Worm (Caenorhabditis elegans) whole organism, late embryonic: ENCODE results near the gene F56D6.13.

Experiments used
- C08G9.2 ChIP-seq: sonication (generic microtip); optimal IDR thresholded peaks from 2 replicates; lab custom pipeline; 2016; ENCODE audit warnings: mild to moderate bottlenecking, missing genetic modification characterization, moderate library complexity, missing compliant biosample characterization
- C38D4.7 ChIP-seq: fragments of 200-800 bp; sonication (Bioruptor generic); optimal IDR thresholded peaks from 2 replicates; lab custom pipeline; 2018; ENCODE audit warnings: mild to moderate bottlenecking, missing genetic modification characterization, moderate library complexity, missing compliant biosample characterization
- K02D7.2 ChIP-seq: sonication (generic microtip); optimal IDR thresholded peaks from 2 replicates; lab custom pipeline; 2017; ENCODE audit warnings: mild to moderate bottlenecking, missing genetic modification characterization, missing compliant biosample characterization
- T23F11.4 ChIP-seq: fragments of 200-800 bp; sonication (Bioruptor generic); optimal IDR thresholded peaks from 2 replicates; lab custom pipeline; 2018; ENCODE audit warnings: mild to moderate bottlenecking, missing genetic modification characterization, missing compliant biosample characterization
- Y22D7AL.16 ChIP-seq: sonication (generic microtip); optimal IDR thresholded peaks from 2 replicates; lab custom pipeline; 2016; ENCODE audit warnings: missing genetic modification characterization, missing compliant biosample characterization
- ahr-1 ChIP-seq: sonication (generic microtip); optimal IDR thresholded peaks from 2 replicates; lab custom pipeline; 2016; ENCODE audit warnings: missing genetic modification characterization, missing compliant biosample characterization
- ceh-14 ChIP-seq: sonication (generic microtip); optimal IDR thresholded peaks from 2 replicates; lab custom pipeline; 2016; ENCODE audit warnings: missing genotype, missing genetic modification characterization, missing compliant biosample characterization
- ceh-19 ChIP-seq: fragments of 200-800 bp; sonication (Bioruptor generic); optimal IDR thresholded peaks from 2 replicates; lab custom pipeline; 2018; ENCODE audit warnings: mild to moderate bottlenecking, missing genetic modification characterization, missing compliant biosample characterization
- ceh-31 ChIP-seq: sonication (generic microtip); optimal IDR thresholded peaks from 2 replicates; lab custom pipeline; 2016; ENCODE audit warnings: missing genetic modification characterization, missing compliant biosample characterization
- ceh-34 ChIP-seq: sonication (generic microtip); optimal IDR thresholded peaks from 2 replicates; lab custom pipeline; 2016; ENCODE audit warnings: mild to moderate bottlenecking, missing genetic modification characterization, missing compliant biosample characterization
- ceh-48 ChIP-seq: sonication (generic microtip); optimal IDR thresholded peaks from 2 replicates; lab custom pipeline; 2016; ENCODE audit warnings: missing genetic modification characterization, inconsistent platforms, missing compliant biosample characterization
- elt-2 ChIP-seq: sonication (generic microtip); optimal IDR thresholded peaks from 2 replicates; lab custom pipeline; 2016; ENCODE audit warnings: missing genetic modification reagents, missing genetic modification characterization, missing compliant biosample characterization
- eyg-1 ChIP-seq: sonication (generic microtip); optimal IDR thresholded peaks from 2 replicates; lab custom pipeline; 2016; ENCODE audit warnings: missing genotype, missing genetic modification characterization, missing compliant biosample characterization
- fax-1 ChIP-seq: sonication (generic microtip); optimal IDR thresholded peaks from 2 replicates; lab custom pipeline; 2016; ENCODE audit warnings: missing genotype, missing genetic modification characterization, missing compliant biosample characterization
- fkh-10 ChIP-seq: fragments of 150-350 bp; optimal IDR thresholded peaks from 2 replicates; lab custom pipeline; 2014; ENCODE audit warnings: missing biosample characterization, missing genetic modification reagents, missing genetic modification characterization
- fkh-6 ChIP-seq: sonication (generic microtip); optimal IDR thresholded peaks from 2 replicates; lab custom pipeline; 2016; ENCODE audit warnings: missing genetic modification characterization, missing compliant biosample characterization
- hlh-15 ChIP-seq: sonication (generic microtip); optimal IDR thresholded peaks from 2 replicates; lab custom pipeline; 2016; ENCODE audit warnings: missing genetic modification characterization, missing compliant biosample characterization
- lim-6 ChIP-seq: sonication (generic microtip); optimal IDR thresholded peaks from 2 replicates; lab custom pipeline; 2016; ENCODE audit warnings: missing genetic modification characterization, missing compliant biosample characterization
- lin-11 ChIP-seq: fragments of 200-800 bp; sonication (Bioruptor generic); optimal IDR thresholded peaks from 2 replicates; lab custom pipeline; 2018; ENCODE audit warnings: mild to moderate bottlenecking, missing genetic modification characterization, missing compliant biosample characterization
- nhr-11 ChIP-seq: fragments of 150-350 bp; optimal IDR thresholded peaks from 2 replicates; lab custom pipeline; 2014; ENCODE audit warnings: missing biosample characterization, missing genetic modification characterization
- npax-4 ChIP-seq: sonication (generic microtip); optimal IDR thresholded peaks from 2 replicates; lab custom pipeline; 2016; ENCODE audit warnings: missing genetic modification characterization, missing compliant biosample characterization
- odd-2 ChIP-seq: sonication (generic microtip); optimal IDR thresholded peaks from 2 replicates; lab custom pipeline; 2017; ENCODE audit warnings: antibody characterized with exemption, mild to moderate bottlenecking, missing genetic modification characterization, missing compliant biosample characterization
- pat-9 ChIP-seq: fragments of 200-800 bp; sonication (Bioruptor generic); optimal IDR thresholded peaks from 2 replicates; lab custom pipeline; 2018; ENCODE audit warnings: mild to moderate bottlenecking, missing genetic modification characterization, moderate library complexity, missing compliant biosample characterization
- pax-1 ChIP-seq: fragments of 150-350 bp; optimal IDR thresholded peaks from 2 replicates; lab custom pipeline; 2014; ENCODE audit warnings: missing biosample characterization, missing genetic modification characterization
- pha-2 ChIP-seq: sonication (generic microtip); optimal IDR thresholded peaks from 2 replicates; lab custom pipeline; 2017; ENCODE audit warnings: mild to moderate bottlenecking, missing genetic modification characterization, missing compliant biosample characterization
- pqm-1 ChIP-seq: sonication (generic microtip); optimal IDR thresholded peaks from 2 replicates; lab custom pipeline; 2016; ENCODE audit warnings: missing genetic modification characterization, missing compliant biosample characterization
- pros-1 ChIP-seq: fragments of 150-350 bp; optimal IDR thresholded peaks from 2 replicates; lab custom pipeline; 2014; ENCODE audit warnings: missing biosample characterization, missing genetic modification reagents, missing genetic modification characterization
- ref-2 ChIP-seq: sonication (generic microtip); optimal IDR thresholded peaks from 2 replicates; lab custom pipeline; 2016; ENCODE audit warnings: missing genetic modification characterization, missing compliant biosample characterization
- sox-2 ChIP-seq: fragments of 200-800 bp; sonication (Bioruptor generic); IDR thresholded peaks from 2 replicates; pipeline ENCODE4 v1.3.6; 2022; ENCODE audit warnings: missing genetic modification reagents, missing genetic modification characterization, missing compliant biosample characterization
- tbx-7 ChIP-seq: sonication (generic microtip); optimal IDR thresholded peaks from 2 replicates; lab custom pipeline; 2016; ENCODE audit warnings: missing genotype, missing genetic modification characterization, missing compliant biosample characterization
- ttx-3 ChIP-seq: sonication (generic microtip); optimal IDR thresholded peaks from 2 replicates; lab custom pipeline; 2016; ENCODE audit warnings: missing genetic modification reagents, missing genetic modification characterization, missing compliant biosample characterization
- unc-3 ChIP-seq, 2 experiments: fragments of 200-800 bp in 1 of 2; sonication (Bioruptor generic) in 1 of 2; sonication (generic microtip) in 1 of 2; conservative IDR thresholded peaks in 1 of 2; optimal IDR thresholded peaks in 1 of 2; 2 replicates each; pipeline versions ENCODE4 v1.3.6 to Lab custom; 2016 to 2022; ENCODE audit warnings: missing compliant biosample characterization in 2 of 2, missing genetic modification characterization in 2 of 2, missing genetic modification reagents in 1 of 2
- unc-55 ChIP-seq: sonication (generic microtip); optimal IDR thresholded peaks from 2 replicates; lab custom pipeline; 2017; ENCODE audit warnings: missing biosample characterization, missing genetic modification reagents, missing genetic modification characterization
- zip-5 ChIP-seq: sonication (generic microtip); optimal IDR thresholded peaks from 2 replicates; lab custom pipeline; 2016; ENCODE audit warnings: missing genetic modification characterization, missing compliant biosample characterization

The F56D6.13 gene

ce11 chrIV:3899719-3900554 lies 9.3 kb upstream of the F56D6.13 start, which contains the start of gene srz-62:
Gene srz-62, plus strand, starts transcription at chrIV:3900504.
- TF ChIP-seq ceh-48 (tag; lab: Kevin White, UChicago) (no peak), pat-9 (no peak), pros-1 (no peak), zip-5 (tag; lab: Kevin White, UChicago) (peak; percentile 20), odd-2 (no peak), elt-2 (tag; lab: Kevin White, UChicago) (peak; percentile 100), unc-55 (GFP tag; lab: Kevin White, UChicago) (no peak), pqm-1 (peak; percentile 82), lim-6 (tag; lab: Kevin White, UChicago) (no peak), tbx-7 (tag; lab: Kevin White, UChicago) (no peak), fkh-10 (GFP tag; lab: Kevin White, UChicago) (no peak), pha-2 (tag; lab: Kevin White, UChicago) (no peak)
- TF ChIP-seq, all 69 proteins: peak for 3

ce11 chrIV:3902955-3903354 lies 6.3 kb upstream of the F56D6.13 start, which contains the start of gene F56D6.6:
Gene F56D6.6, plus strand, starts transcription at chrIV:3903255.
- TF ChIP-seq lim-6 (tag; lab: Kevin White, UChicago) (no peak), nhr-11 (tag; lab: Kevin White, UChicago) (no peak), eyg-1 (no peak), ceh-34 (tag; lab: Kevin White, UChicago) (no peak), C38D4.7 (GFP tag; lab: Kevin White, UChicago) (no peak), unc-55 (GFP tag; lab: Kevin White, UChicago) (no peak), zip-5 (tag; lab: Kevin White, UChicago) (no peak), K02D7.2 (tag; lab: Kevin White, UChicago) (no peak), ceh-14 (no peak), C08G9.2 (no peak), ceh-31 (tag; lab: Kevin White, UChicago) (no peak), hlh-15 (tag; lab: Kevin White, UChicago) (no peak), pat-9 (no peak), ahr-1 (tag; lab: Kevin White, UChicago) (no peak), ttx-3 (no peak), unc-3 (GFP tag; conservative IDR thresholded peaks at IDR 0.05; lab: Robert Waterston, UW) (no peak), unc-3 (tag; optimal IDR thresholded peaks at IDR 0.05; lab: Kevin White, UChicago) (no peak)
- TF ChIP-seq, all 69 proteins: peak for 0

- TF ChIP-seq C38D4.7 (GFP tag; lab: Kevin White, UChicago) (no peak), ceh-34 (tag; lab: Kevin White, UChicago) (no peak), fax-1 (no peak), ceh-19 (no peak)
These were observed 4.6 kb upstream of the F56D6.13 start, which contains the start of gene F56D6.21 for ce11 chrIV:3904620-3905019. Gene F56D6.21, plus strand, starts transcription at chrIV:3904920.

ce11 chrIV:3906393-3906792 lies 2.8 kb upstream of the F56D6.13 start, which contains the start of gene F56D6.11:
Gene F56D6.11, minus strand, starts transcription at chrIV:3906493.
- no peak for TF ChIP-seq ceh-19
- TF ChIP-seq T23F11.4 (GFP tag; lab: Kevin White, UChicago): no peak
- TF ChIP-seq lin-11: no peak
- TF ChIP-seq K02D7.2 (tag; lab: Kevin White, UChicago): no peak
- TF ChIP-seq, all 69 proteins: peak for 0

- TF ChIP-seq pax-1 (tag; lab: Kevin White, UChicago) (no peak), ref-2 (no peak), fkh-6 (no peak), Y22D7AL.16 (tag; lab: Kevin White, UChicago) (no peak), ceh-48 (tag; lab: Kevin White, UChicago) (no peak), npax-4 (no peak), pha-2 (tag; lab: Kevin White, UChicago) (no peak), sox-2 (GFP tag; lab: Robert Waterston, UW) (no peak)
- TF ChIP-seq, all 69 proteins: peak for 0
These were observed 1.6 kb upstream of the F56D6.13 start, which contains the start of the genes F56D6.22 and F56D6.12 for ce11 chrIV:3907506-3908188. Gene F56D6.22, minus strand, starts transcription at chrIV:3907606. Gene F56D6.12, plus strand, starts transcription at chrIV:3908138.
